Fruit fly (Drosophila melanogaster): ENCODE results near the gene CG5004.

Gene CG5004

dm6 chrX:17125017-17125821, 17.8 kb downstream of the CG5004 start (continued):
- TF ChIP-seq CG8944 (GFP tag; optimal IDR thresholded peaks at IDR 0.05) (peak; percentile 18), CG10209 (GFP tag; optimal IDR thresholded peaks at IDR 0.05) (peak; percentile 65), CG4617 (GFP tag; optimal IDR thresholded peaks at IDR 0.05; ENCODE audit: borderline replicate concordance) (no peak), dm (GFP tag; optimal IDR thresholded peaks at IDR 0.05) (peak; percentile 19), TFAM (GFP tag; optimal IDR thresholded peaks at IDR 0.05) (no peak), btn (GFP tag; optimal IDR thresholded peaks at IDR 0.05) (no peak), danr (GFP tag; IDR thresholded peaks at IDR 0.05) (peak; percentile 36; the same call in 1 of the 2 replicates), GATAe (GFP tag; conservative IDR thresholded peaks at IDR 0.05) (peak; percentile 33; the same call in 1 of the 2 replicates), CG3281 (GFP tag; optimal IDR thresholded peaks at IDR 0.05) (peak; percentile 85), CG8281 (tag; optimal IDR thresholded peaks at IDR 0.05) (no peak), bcd (GFP tag; optimal IDR thresholded peaks at IDR 0.05) (peak; percentile 53), z (GFP tag; IDR thresholded peaks at IDR 0.05) (no peak), CG11093 (GFP tag; IDR thresholded peaks at IDR 0.05) (peak; percentile 52; the same call in 1 of the 3 replicates), ttk (GFP tag; IDR thresholded peaks at IDR 0.05) (peak; percentile 58), knrl (GFP tag; IDR thresholded peaks at IDR 0.05; ENCODE audit: partially characterized antibody) (peak; percentile 87; the same call in 2 of the 3 replicates), CG10274 (GFP tag; optimal IDR thresholded peaks at IDR 0.05) (peak; percentile 8), crc (GFP tag; optimal IDR thresholded peaks at IDR 0.05) (peak; percentile 10), Nf-YB (GFP tag; optimal IDR thresholded peaks at IDR 0.05) (peak; percentile 31), prd (optimal IDR thresholded peaks at IDR 0.05) (no peak), prd (GFP tag; IDR thresholded peaks at IDR 0.05) (peak; percentile 65), mirr (GFP tag; optimal IDR thresholded peaks at IDR 0.05) (no peak), CG7372 (GFP tag; IDR thresholded peaks at IDR 0.05) (peak; percentile 71), CG10431 (GFP tag; optimal IDR thresholded peaks at IDR 0.05) (no peak), CG3163 (GFP tag; optimal IDR thresholded peaks at IDR 0.05) (peak; percentile 39), Sin3A (optimal IDR thresholded peaks at IDR 0.05) (no peak), CG14710 (tag; optimal IDR thresholded peaks at IDR 0.05) (peak; percentile 30), CG30403 (GFP tag; optimal IDR thresholded peaks at IDR 0.05) (peak; percentile 32), CG31224 (GFP tag; IDR thresholded peaks at IDR 0.05) (no peak), al (GFP tag; IDR thresholded peaks at IDR 0.05) (peak; percentile 71; the same call in 1 of the 2 replicates), CG13775 (GFP tag; optimal IDR thresholded peaks at IDR 0.05) (peak; percentile 38), Bteb2 (GFP tag; optimal IDR thresholded peaks at IDR 0.05) (no peak), CG12219 (GFP tag; optimal IDR thresholded peaks at IDR 0.05) (peak; percentile 2), Side (GFP tag; optimal IDR thresholded peaks at IDR 0.05) (peak; percentile 26), Sry-β (GFP tag; optimal IDR thresholded peaks at IDR 0.05) (peak; percentile 52), ash1 (GFP tag; optimal IDR thresholded peaks at IDR 0.05) (no peak), CG33557 (GFP tag; optimal IDR thresholded peaks at IDR 0.05) (peak; percentile 69), CG12659 (GFP tag; optimal IDR thresholded peaks at IDR 0.05) (peak; percentile 59), Hr51 (GFP tag; optimal IDR thresholded peaks at IDR 0.05) (peak; percentile 23 to 80), CG13894 (tag; optimal IDR thresholded peaks at IDR 0.05) (peak; percentile 62), CG15269 (tag; optimal IDR thresholded peaks at IDR 0.05) (peak; percentile 67), lola (GFP tag; optimal IDR thresholded peaks at IDR 0.05) (peak in 1 of 3 experiments; percentile 61), rib (GFP tag; IDR thresholded peaks at IDR 0.05) (no peak; the same call in 1 of the 2 replicates), twi (tag; optimal IDR thresholded peaks at IDR 0.05) (no peak), Myb (GFP tag; optimal IDR thresholded peaks at IDR 0.05) (peak; percentile 6), B-H2 (GFP tag; optimal IDR thresholded peaks at IDR 0.05) (peak; percentile 36), CG34422 (GFP tag; IDR thresholded peaks at IDR 0.05) (peak; percentile 67; the same call in 2 of the 3 replicates), grn (GFP tag; optimal IDR thresholded peaks at IDR 0.05) (peak; percentile 18), CG9817 (tag; optimal IDR thresholded peaks at IDR 0.05) (peak; percentile 43), gem (tag; optimal IDR thresholded peaks at IDR 0.05) (peak; percentile 80)

Measured in whole organism, embryonic.